Worm (Caenorhabditis elegans) whole organism, L4/young adult: Measurements from ENCODE around the gene F55C9.6.

Source experiments
- dao-5 ChIP-seq: sonication (generic microtip); optimal IDR thresholded peaks from 2 replicates; lab custom pipeline; 2016; ENCODE audit warnings: missing genotype, missing genetic modification characterization, moderate library complexity, missing compliant biosample characterization
- him-1 ChIP-seq: sonication (generic microtip); optimal IDR thresholded peaks from 2 replicates; lab custom pipeline; 2016; ENCODE audit warnings: missing genotype, missing genetic modification reagents, missing genetic modification characterization, missing compliant biosample characterization

DNA sequence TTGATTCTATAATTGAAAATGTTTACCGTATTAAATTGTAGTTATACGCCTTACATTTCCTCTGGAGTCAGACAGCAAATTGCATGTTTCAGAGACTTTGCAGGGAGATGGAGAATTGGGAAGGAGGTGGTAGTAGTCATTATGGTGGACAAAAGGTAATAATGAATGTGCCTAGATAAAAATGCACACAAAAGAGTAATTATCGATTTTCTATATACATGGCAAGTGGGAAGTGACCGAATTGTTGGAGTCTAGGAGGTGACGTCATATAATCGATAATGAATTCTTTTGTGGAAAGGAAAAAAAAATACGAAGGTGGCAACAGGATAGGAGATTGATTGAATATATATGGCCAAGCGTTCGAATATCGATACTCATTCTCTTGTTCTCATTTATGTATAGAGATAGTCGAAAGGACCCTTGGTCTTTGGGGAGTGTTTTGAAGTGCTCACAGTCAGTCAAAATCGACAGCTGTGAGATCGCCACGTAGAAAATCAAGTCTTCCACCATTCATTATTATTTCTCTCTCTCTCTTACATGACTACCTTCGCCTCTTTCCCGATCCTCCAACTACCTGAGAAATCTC, 7.1 kb upstream of the F55C9.6 start, which contains the start of the genes fbxb-63 and fbxb-61:
- TF ChIP-seq dao-5 (tag; lab: Kevin White, UChicago) (no peak), him-1 (tag; lab: Kevin White, UChicago) (no peak)
